Fruit fly (Drosophila melanogaster): Measurements from ENCODE around the gene GstT3.

The GstT3 gene

DNA sequence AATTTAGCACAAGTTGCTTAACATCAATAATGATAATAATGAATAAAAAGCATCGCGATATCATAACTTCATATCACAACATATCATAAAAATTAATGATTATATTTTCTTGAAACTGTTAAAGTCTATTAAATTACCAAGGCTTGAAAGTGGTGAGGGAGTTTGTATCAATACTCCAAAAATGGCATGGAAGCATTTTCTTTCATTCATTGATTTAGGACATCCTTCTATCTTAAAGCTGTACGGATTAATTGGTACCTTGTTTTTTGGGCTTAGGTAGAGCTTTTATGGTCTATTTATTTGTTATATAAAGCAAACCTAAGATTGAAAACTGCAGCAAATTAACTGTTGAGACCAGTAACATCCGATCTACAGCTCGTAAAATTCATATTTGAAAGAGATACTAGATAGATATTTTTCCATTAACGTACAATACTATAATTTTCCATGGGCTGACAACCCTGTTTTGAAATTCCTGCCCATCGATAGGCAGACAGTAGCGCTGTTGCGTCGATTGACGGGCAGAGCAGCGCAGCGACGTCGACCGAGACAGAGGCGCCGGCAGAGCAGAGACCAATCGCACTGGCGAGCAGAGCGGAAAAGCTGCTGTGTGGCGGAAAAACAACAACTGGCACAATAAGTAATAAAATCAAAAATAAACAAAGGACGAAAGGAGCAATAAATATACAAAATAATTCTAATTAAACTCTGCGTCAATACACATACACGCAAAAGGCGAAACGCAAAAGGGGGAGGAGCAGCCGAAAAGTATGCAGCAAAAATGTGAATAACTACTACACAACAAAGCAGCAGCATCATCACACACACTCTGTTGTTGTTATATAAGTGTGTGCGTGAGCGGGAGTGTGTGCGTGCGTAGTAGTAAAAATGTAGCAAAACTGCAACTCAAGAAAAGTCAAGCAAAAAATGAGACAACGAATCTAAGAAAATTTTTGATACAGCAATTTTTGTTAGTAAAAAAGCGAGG lies 33.6 kb upstream of the GstT3 start, which contains the start of gene CG1695 (continued):
- TF ChIP-seq CG11504 (tag; optimal IDR thresholded peaks at IDR 0.05) (peak; percentile 29), grau (tag; optimal IDR thresholded peaks at IDR 0.05) (peak; percentile 27), CG6254 (GFP tag; optimal IDR thresholded peaks at IDR 0.05) (peak; percentile 5), zen2 (GFP tag; IDR thresholded peaks at IDR 0.05; ENCODE audit: partially characterized antibody) (no peak; the same call in 2 of the 3 replicates), CG7987 (GFP tag; optimal IDR thresholded peaks at IDR 0.05) (no peak), Myb (GFP tag; optimal IDR thresholded peaks at IDR 0.05) (peak; percentile 22), Abd-B (GFP tag; optimal IDR thresholded peaks at IDR 0.05) (peak; percentile 17), amos (GFP tag; IDR thresholded peaks at IDR 0.05; ENCODE audit: partially characterized antibody) (0 out of 2 replicates have a peak, but pooled peaks have one; percentile 29), CG2120 (GFP tag; optimal IDR thresholded peaks at IDR 0.05) (peak; percentile 45), CG13287 (GFP tag; IDR thresholded peaks at IDR 0.05; ENCODE audit: partially characterized antibody) (peak; percentile 57), CG4617 (GFP tag; optimal IDR thresholded peaks at IDR 0.05; ENCODE audit: borderline replicate concordance) (no peak), CG9932 (GFP tag; IDR thresholded peaks at IDR 0.05) (peak; percentile 23; the same call in 1 of the 2 replicates), CG9437 (GFP tag; optimal IDR thresholded peaks at IDR 0.05) (peak; percentile 51), org-1 (GFP tag; optimal IDR thresholded peaks at IDR 0.05) (no peak), CG4328 (GFP tag; optimal IDR thresholded peaks at IDR 0.05) (no peak), esg (GFP tag; conservative IDR thresholded peaks at IDR 0.05) (no peak), pzg (GFP tag; optimal IDR thresholded peaks at IDR 0.05) (peak; percentile 23), chif (GFP tag; optimal IDR thresholded peaks at IDR 0.05) (peak in 1 of 2 experiments; percentile 6), jigr1 (GFP tag; IDR thresholded peaks at IDR 0.05) (no peak), CG18764 (GFP tag; optimal IDR thresholded peaks at IDR 0.05) (no peak), CG13123 (GFP tag; optimal IDR thresholded peaks at IDR 0.05) (no peak), Fer3 (tag; optimal IDR thresholded peaks at IDR 0.05) (no peak), CG10274 (GFP tag; optimal IDR thresholded peaks at IDR 0.05) (no peak), CG9727 (GFP tag; optimal IDR thresholded peaks at IDR 0.05) (peak; percentile 30), Elba2 (GFP tag; optimal IDR thresholded peaks at IDR 0.05) (no peak), sisA (GFP tag; IDR thresholded peaks at IDR 0.05) (no peak), Dref (GFP tag; IDR thresholded peaks at IDR 0.05) (peak; percentile 59), Dll (GFP tag; IDR thresholded peaks at IDR 0.05; ENCODE audit: partially characterized antibody) (no peak), nerfin-1 (tag; optimal IDR thresholded peaks at IDR 0.05) (no peak), fru (optimal IDR thresholded peaks at IDR 0.05) (no peak), Optix (GFP tag; IDR thresholded peaks at IDR 0.05) (no peak), CG5245 (GFP tag; optimal IDR thresholded peaks at IDR 0.05) (no peak), dmrt99B (tag; optimal IDR thresholded peaks at IDR 0.05) (peak; percentile 26), Sry-δ (GFP tag; optimal IDR thresholded peaks at IDR 0.05) (peak; percentile 3), CG18619 (GFP tag; optimal IDR thresholded peaks at IDR 0.05) (peak; percentile 19), CG16815 (GFP tag; optimal IDR thresholded peaks at IDR 0.05) (no peak), CG14050 (GFP tag; IDR thresholded peaks at IDR 0.05) (no peak), tx (GFP tag; optimal IDR thresholded peaks at IDR 0.05) (no peak), row (GFP tag; IDR thresholded peaks at IDR 0.05) (peak; percentile 60), sc (optimal IDR thresholded peaks at IDR 0.05) (no peak), sc (GFP tag; optimal IDR thresholded peaks at IDR 0.05) (no peak), CG18262 (tag; optimal IDR thresholded peaks at IDR 0.05) (peak; percentile 17), CG11247 (GFP tag; IDR thresholded peaks at IDR 0.05) (no peak), Dip2 (GFP tag; IDR thresholded peaks at IDR 0.05) (no peak), CG11696 (GFP tag; IDR thresholded peaks at IDR 0.05) (no peak), br (optimal IDR thresholded peaks at IDR 0.05) (no peak), nmo (GFP tag; optimal IDR thresholded peaks at IDR 0.05) (peak; percentile 28), Nf-YC (tag; optimal IDR thresholded peaks at IDR 0.05) (peak; percentile 6), unc-4 (GFP tag; IDR thresholded peaks at IDR 0.05; ENCODE audit: partially characterized antibody) (peak; percentile 39; the same call in 1 of the 2 replicates)

Measured in whole organism, embryonic.